ENCODE assay signal across 4 worm cellular contexts in genomic region chrIII:4414041-4414440, ce11.
TF ChIP-seq lines count a peak whose summit lies in the region.
"Not testable (repeated sequence)": the region's sequence is repeated elsewhere in the genome, so short reads cannot be mapped to it uniquely, and the experiment has no call there.

No protein-coding gene starts in this region.

TF ChIP-seq in whole organism, L2 larva, 48 proteins besides CTCF, POLR2A, EP300 and RAD21:
- TF ChIP-seq C34F6.9 (tag; optimal IDR thresholded peaks at IDR 0.05; lab: Kevin White, UChicago) (peak; percentile 73), nhr-6 (tag; optimal IDR thresholded peaks at IDR 0.05; lab: Kevin White, UChicago) (peak; percentile 16), fos-1 (tag; optimal IDR thresholded peaks at IDR 0.05; lab: Kevin White, UChicago) (peak; percentile 12), F13H6.1 (tag; optimal IDR thresholded peaks at IDR 0.05; lab: Kevin White, UChicago) (peak; percentile 45), sma-3 (GFP tag; optimal IDR thresholded peaks at IDR 0.05; lab: Kevin White, UChicago) (peak; percentile 40), gmeb-1 (tag; optimal IDR thresholded peaks at IDR 0.05; lab: Kevin White, UChicago) (peak; percentile 53), Y55F3AM.14 (GFP tag; optimal IDR thresholded peaks at IDR 0.05; lab: Kevin White, UChicago) (peak; percentile 36), snpc-4 (tag; optimal IDR thresholded peaks at IDR 0.05; lab: Kevin White, UChicago) (peak; percentile 97), nhr-21 (tag; optimal IDR thresholded peaks at IDR 0.05; lab: Kevin White, UChicago) (peak; percentile 17), sma-9 (GFP tag; optimal IDR thresholded peaks at IDR 0.05; lab: Kevin White, UChicago) (peak; percentile 79), lsy-2 (tag; optimal IDR thresholded peaks at IDR 0.05; lab: Kevin White, UChicago) (peak; percentile 46 to 73), nhr-25 (tag; optimal IDR thresholded peaks at IDR 0.05; lab: Kevin White, UChicago) (peak; percentile 37), lin-13 (GFP tag; optimal IDR thresholded peaks at IDR 0.05; lab: Kevin White, UChicago) (peak; percentile 38), crh-2 (tag; optimal IDR thresholded peaks at IDR 0.05; lab: Kevin White, UChicago) (peak; percentile 36), nhr-129 (tag; optimal IDR thresholded peaks at IDR 0.05; lab: Kevin White, UChicago) (peak; percentile 32), unc-55 (GFP tag; optimal IDR thresholded peaks at IDR 0.05; lab: Kevin White, UChicago) (peak; percentile 69), egl-27 (tag; optimal IDR thresholded peaks at IDR 0.05; lab: Kevin White, UChicago) (peak; percentile 13)
- TF ChIP-seq sma-9 (tag; optimal IDR thresholded peaks at IDR 0.05; lab: Kevin White, UChicago): not testable (repeated sequence)

TF ChIP-seq in whole organism, L4 larva, 104 proteins besides CTCF, POLR2A, EP300 and RAD21 (continues in another document):
- TF ChIP-seq F26F4.8 (GFP tag; conservative IDR thresholded peaks at IDR 0.05; lab: Robert Waterston, UW) (0 out of 2 replicates have a peak, but pooled peaks have one; percentile 60), snpc-1.2 (GFP tag; IDR thresholded peaks at IDR 0.05; lab: Robert Waterston, UW) (peak; percentile 68), duxl-1 (tag; optimal IDR thresholded peaks at IDR 0.05; lab: Kevin White, UChicago; ENCODE audit: poor library complexity) (peak; percentile 67), php-3 (GFP tag; IDR thresholded peaks at IDR 0.05; lab: Robert Waterston, UW) (0 out of 2 replicates have a peak, but pooled peaks have one; percentile 43), Y5F2A.4 (GFP tag; optimal IDR thresholded peaks at IDR 0.05; lab: Kevin White, UChicago) (peak; percentile 65), snpc-4 (tag; optimal IDR thresholded peaks at IDR 0.05; lab: Kevin White, UChicago) (peak; percentile 90), T20F7.1 (GFP tag; optimal IDR thresholded peaks at IDR 0.05; lab: Kevin White, UChicago) (peak; percentile 28), nhr-42 (GFP tag; IDR thresholded peaks at IDR 0.05; lab: Robert Waterston, UW) (0 out of 2 replicates have a peak, but pooled peaks have one; percentile 7), tra-1 (GFP tag; IDR thresholded peaks at IDR 0.05; lab: Robert Waterston, UW) (peak; percentile 51; the same call in 1 of the 2 replicates), ceh-20 (GFP tag; IDR thresholded peaks at IDR 0.05; lab: Robert Waterston, UW) (peak; percentile 82), pha-4 (GFP tag; IDR thresholded peaks at IDR 0.05; lab: Robert Waterston, UW) (peak; percentile 76), aha-1 (tag; lab: Kevin White, UChicago) (peak; percentile 83), lsy-2 (tag; optimal IDR thresholded peaks at IDR 0.05; lab: Kevin White, UChicago) (peak; percentile 28 to 74), spr-3 (GFP tag; optimal IDR thresholded peaks at IDR 0.05; lab: Kevin White, UChicago) (peak; percentile 38), lin-1 (GFP tag; IDR thresholded peaks at IDR 0.05; lab: Robert Waterston, UW) (peak; percentile 46; the same call in 1 of the 2 replicates), nhr-48 (tag; optimal IDR thresholded peaks at IDR 0.05; lab: Kevin White, UChicago) (peak; percentile 38), saeg-2 (GFP tag; IDR thresholded peaks at IDR 0.05; lab: Robert Waterston, UW) (peak; percentile 56; the same call in 1 of the 2 replicates), dve-1 (tag; optimal IDR thresholded peaks at IDR 0.05; lab: Kevin White, UChicago; ENCODE audit: insufficient read depth) (peak; percentile 46), lin-29 (GFP tag; IDR thresholded peaks at IDR 0.05; lab: Robert Waterston, UW) (peak; percentile 26; the same call in 1 of the 2 replicates), arid-1 (GFP tag; conservative IDR thresholded peaks at IDR 0.05; lab: Robert Waterston, UW) (peak; percentile 62), hlh-30 (tag; optimal IDR thresholded peaks at IDR 0.05; lab: Kevin White, UChicago; ENCODE audit: insufficient read depth) (peak; percentile 36)
- not testable (repeated sequence) for TF ChIP-seq pha-4 (tag; optimal IDR thresholded peaks at IDR 0.05; lab: Kevin White, UChicago)

TF ChIP-seq in whole organism, late embryonic, 69 proteins besides CTCF, POLR2A, EP300 and RAD21:
- TF ChIP-seq lin-11 (tag; optimal IDR thresholded peaks at IDR 0.05; lab: Kevin White, UChicago) (peak; percentile 12), ceh-18 (tag; optimal IDR thresholded peaks at IDR 0.05; lab: Kevin White, UChicago) (peak; percentile 11), ceh-45 (GFP tag; IDR thresholded peaks at IDR 0.05; lab: Robert Waterston, UW) (peak; percentile 66; the same call in 1 of the 2 replicates), unc-42 (tag; optimal IDR thresholded peaks at IDR 0.05; lab: Kevin White, UChicago) (peak; percentile 5), ceh-2 (tag; optimal IDR thresholded peaks at IDR 0.05; lab: Kevin White, UChicago) (peak; percentile 5), ceh-14 (tag; optimal IDR thresholded peaks at IDR 0.05; lab: Kevin White, UChicago) (peak; percentile 41), elt-2 (tag; optimal IDR thresholded peaks at IDR 0.05; lab: Kevin White, UChicago) (peak; percentile 57), pha-2 (tag; optimal IDR thresholded peaks at IDR 0.05; lab: Kevin White, UChicago) (peak; percentile 42), ceh-6 (GFP tag; optimal IDR thresholded peaks at IDR 0.05; lab: Kevin White, UChicago) (peak; percentile 38), fkh-6 (tag; optimal IDR thresholded peaks at IDR 0.05; lab: Kevin White, UChicago) (peak; percentile 19), hlh-15 (tag; optimal IDR thresholded peaks at IDR 0.05; lab: Kevin White, UChicago) (peak; percentile 7), Y22D7AL.16 (tag; optimal IDR thresholded peaks at IDR 0.05; lab: Kevin White, UChicago) (peak; percentile 20), K09A11.1 (tag; optimal IDR thresholded peaks at IDR 0.05; lab: Kevin White, UChicago; ENCODE audit: insufficient read depth) (peak; percentile 22), nhr-232 (tag; optimal IDR thresholded peaks at IDR 0.05; lab: Kevin White, UChicago) (peak; percentile 9), tbx-2 (tag; optimal IDR thresholded peaks at IDR 0.05; lab: Kevin White, UChicago) (peak; percentile 44), fax-1 (tag; optimal IDR thresholded peaks at IDR 0.05; lab: Kevin White, UChicago) (peak; percentile 20), ceh-34 (tag; optimal IDR thresholded peaks at IDR 0.05; lab: Kevin White, UChicago) (peak; percentile 19), zip-5 (tag; optimal IDR thresholded peaks at IDR 0.05; lab: Kevin White, UChicago) (peak; percentile 8), T23F11.4 (GFP tag; optimal IDR thresholded peaks at IDR 0.05; lab: Kevin White, UChicago) (peak; percentile 29), sox-2 (GFP tag; IDR thresholded peaks at IDR 0.05; lab: Robert Waterston, UW) (peak; percentile 63), che-1 (tag; optimal IDR thresholded peaks at IDR 0.05; lab: Kevin White, UChicago) (peak; percentile 11), pat-9 (tag; optimal IDR thresholded peaks at IDR 0.05; lab: Kevin White, UChicago) (peak; percentile 13), C38D4.7 (GFP tag; optimal IDR thresholded peaks at IDR 0.05; lab: Kevin White, UChicago) (peak; percentile 41), hlh-6 (tag; optimal IDR thresholded peaks at IDR 0.05; lab: Kevin White, UChicago) (peak; percentile 23), syd-9 (tag; optimal IDR thresholded peaks at IDR 0.05; lab: Kevin White, UChicago) (peak; percentile 30), nfya-1 (tag; optimal IDR thresholded peaks at IDR 0.05; lab: Kevin White, UChicago) (peak; percentile 12)

TF ChIP-seq in whole organism, mixed stage, embryonic, 35 proteins besides CTCF, POLR2A, EP300 and RAD21:
- TF ChIP-seq sem-2 (GFP tag; optimal IDR thresholded peaks at IDR 0.05; lab: Kevin White, UChicago) (peak; percentile 54), lsy-2 (tag; optimal IDR thresholded peaks at IDR 0.05; lab: Kevin White, UChicago) (peak; percentile 18), ces-1 (GFP tag; optimal IDR thresholded peaks at IDR 0.05; lab: Kevin White, UChicago) (peak; percentile 12), M03D4.4 (tag; optimal IDR thresholded peaks at IDR 0.05; lab: Kevin White, UChicago) (peak; percentile 46), unc-120 (tag; optimal IDR thresholded peaks at IDR 0.05; lab: Kevin White, UChicago; ENCODE audit: poor library complexity, severe bottlenecking) (peak; percentile 7), mls-2 (tag; optimal IDR thresholded peaks at IDR 0.05; lab: Kevin White, UChicago) (peak; percentile 20), cnd-1 (tag; optimal IDR thresholded peaks at IDR 0.05; lab: Kevin White, UChicago) (peak; percentile 62), ham-2 (GFP tag; optimal IDR thresholded peaks at IDR 0.05; lab: Kevin White, UChicago) (peak; percentile 7), sptf-1 (tag; optimal IDR thresholded peaks at IDR 0.05; lab: Kevin White, UChicago) (peak; percentile 61), bed-3 (GFP tag; optimal IDR thresholded peaks at IDR 0.05; lab: Kevin White, UChicago) (peak; percentile 30), drap-1 (GFP tag; optimal IDR thresholded peaks at IDR 0.05; lab: Kevin White, UChicago) (peak; percentile 64)
